Fruit fly (Drosophila melanogaster) whole organism, prepupa: ENCODE results near the gene HDAC4.

Source experiments
- Blimp-1 ChIP-seq: fragments of 200-800 bp; sonication (Bioruptor generic); optimal IDR thresholded peaks from 3 replicates; lab custom pipeline; 2017; ENCODE audit warnings: missing biosample characterization, missing genetic modification characterization, mild to moderate bottlenecking, moderate library complexity, missing genetic modification reagents
- CG11902 ChIP-seq: fragments of 200-800 bp; sonication (Bioruptor generic); optimal IDR thresholded peaks from 3 replicates; lab custom pipeline; 2016; ENCODE audit warnings: missing biosample characterization, missing genetic modification characterization
- CG16779 ChIP-seq: fragments of 200-800 bp; sonication (Bioruptor generic); optimal IDR thresholded peaks from 3 replicates; lab custom pipeline; 2017; ENCODE audit warnings: missing biosample characterization, mild to moderate bottlenecking, missing genetic modification characterization
- CG6792 ChIP-seq: fragments of 200-800 bp; sonication (Bioruptor generic); optimal IDR thresholded peaks from 3 replicates; lab custom pipeline; 2016; ENCODE audit warnings: missing biosample characterization, missing genetic modification characterization
- CG6854 ChIP-seq: fragments of 200-800 bp; sonication (Bioruptor generic); optimal IDR thresholded peaks from 2 replicates; lab custom pipeline; 2017; ENCODE audit warnings: missing biosample characterization, mild to moderate bottlenecking, missing genetic modification characterization
- Ets96B ChIP-seq: fragments of 200-800 bp; optimal IDR thresholded peaks from 2 replicates; lab custom pipeline; 2019; ENCODE audit warnings: missing biosample characterization, mild to moderate bottlenecking, missing genetic modification characterization, moderate library complexity
- Smox ChIP-seq: fragments of 200-800 bp; sonication (Bioruptor generic); optimal IDR thresholded peaks from 3 replicates; lab custom pipeline; 2016; ENCODE audit warnings: missing biosample characterization, missing genetic modification characterization
- Sox102F ChIP-seq: fragments of 200-800 bp; sonication (Bioruptor generic); optimal IDR thresholded peaks from 2 replicates; lab custom pipeline; 2016; ENCODE audit warnings: missing biosample characterization, mild to moderate bottlenecking, missing genetic modification characterization
- cyc ChIP-seq: fragments of 200-800 bp; sonication (Bioruptor generic); optimal IDR thresholded peaks from 3 replicates; lab custom pipeline; 2016; ENCODE audit warnings: missing biosample characterization, missing genetic modification characterization
- fd85E ChIP-seq: fragments of 200-800 bp; sonication (Bioruptor generic); optimal IDR thresholded peaks from 3 replicates; lab custom pipeline; 2016; ENCODE audit warnings: missing biosample characterization, missing genetic modification characterization
- fkh ChIP-seq: fragments of 200-800 bp; sonication (Bioruptor generic); optimal IDR thresholded peaks from 3 replicates; lab custom pipeline; 2017; ENCODE audit warnings: missing biosample characterization, mild to moderate bottlenecking, missing genetic modification characterization, moderate library complexity
- pdm3 ChIP-seq: fragments of 200-800 bp; sonication (Bioruptor generic); optimal IDR thresholded peaks from 3 replicates; lab custom pipeline; 2016; ENCODE audit warnings: missing biosample characterization, missing genetic modification characterization

dm6 chrX:13314789-13315462 lies 29.5 kb upstream of the HDAC4 start:
- TF ChIP-seq Smox (GFP tag; lab: Kevin White, UChicago) (no peak), Blimp-1 (no peak), fd85E (no peak), CG11902 (GFP tag; lab: Kevin White, UChicago) (no peak), CG6854 (GFP tag; lab: Kevin White, UChicago) (no peak), pdm3 (GFP tag; lab: Kevin White, UChicago) (no peak), CG16779 (tag; lab: Kevin White, UChicago) (no peak), fkh (GFP tag; lab: Kevin White, UChicago) (peak; percentile 35), Sox102F (GFP tag; lab: Kevin White, UChicago) (no peak), CG6792 (GFP tag; lab: Kevin White, UChicago) (no peak), Ets96B (tag; lab: Kevin White, UChicago) (no peak), cyc (no peak)
